Worm (Caenorhabditis elegans) whole organism, L4 larva: ENCODE data around the gene T15H9.5.

Experiments used
- Y105C5A.15 ChIP-seq: fragments of 200-800 bp; sonication (Bioruptor generic); IDR thresholded peaks from 2 replicates; pipeline ENCODE4 v1.3.6; 2022; ENCODE audit warnings: missing genetic modification characterization, missing compliant biosample characterization
- ceh-20 ChIP-seq: fragments of 200-800 bp; sonication (Bioruptor generic); IDR thresholded peaks from 2 replicates; pipeline ENCODE4 v1.3.6; 2022; ENCODE audit warnings: missing genetic modification reagents, missing genetic modification characterization, missing compliant biosample characterization
- ceh-28 ChIP-seq: fragments of 150-350 bp; optimal IDR thresholded peaks from 2 replicates; lab custom pipeline; 2014; ENCODE audit warnings: missing biosample characterization, missing genetic modification reagents, missing genetic modification characterization
- daf-8 ChIP-seq: fragments of 200-800 bp; sonication (Bioruptor generic); IDR thresholded peaks from 2 replicates; pipeline ENCODE4 v1.3.6; 2022; ENCODE audit warnings: missing genetic modification characterization, missing compliant biosample characterization
- fkh-10 ChIP-seq: fragments of 150-350 bp; optimal IDR thresholded peaks from 2 replicates; lab custom pipeline; 2014; ENCODE audit warnings: missing biosample characterization, missing genetic modification reagents, missing genetic modification characterization
- hif-1 ChIP-seq, 2 experiments: sonication (generic microtip); optimal IDR thresholded peaks; 2 replicates each; lab custom pipeline; 2016 to 2017; ENCODE audit warnings: missing compliant biosample characterization in 2 of 2, missing genetic modification characterization in 2 of 2, missing genetic modification reagents in 2 of 2, missing genotype in 2 of 2, mild to moderate bottlenecking in 1 of 2
- jun-1 ChIP-seq: fragments of 150-350 bp; optimal IDR thresholded peaks from 2 replicates; lab custom pipeline; 2014; ENCODE audit warnings: missing biosample characterization, missing genetic modification reagents, missing genetic modification characterization
- nhr-102 ChIP-seq: sonication (generic microtip); optimal IDR thresholded peaks from 2 replicates; lab custom pipeline; 2016; ENCODE audit warnings: mild to moderate bottlenecking, missing genetic modification characterization, moderate library complexity, missing compliant biosample characterization
- nhr-237 ChIP-seq: sonication (generic microtip); optimal IDR thresholded peaks from 2 replicates; lab custom pipeline; 2017; ENCODE audit warnings: missing biosample characterization, missing genetic modification characterization
- nhr-41 ChIP-seq: fragments of 200-800 bp; sonication (Bioruptor generic); IDR thresholded peaks from 2 replicates; pipeline ENCODE4 v1.3.6; 2022; ENCODE audit warnings: missing genetic modification reagents, missing genetic modification characterization, missing compliant biosample characterization
- nhr-77 ChIP-seq: fragments of 150-350 bp; optimal IDR thresholded peaks from 2 replicates; lab custom pipeline; 2014; ENCODE audit warnings: missing biosample characterization, missing genetic modification characterization
- pqm-1 ChIP-seq: sonication (generic microtip); optimal IDR thresholded peaks from 2 replicates; lab custom pipeline; 2017; ENCODE audit warnings: missing biosample characterization, missing genetic modification characterization
- ztf-11 ChIP-seq: fragments of 150-350 bp; optimal IDR thresholded peaks from 2 replicates; lab custom pipeline; 2014; ENCODE audit warnings: missing biosample characterization, missing genetic modification characterization

DNA sequence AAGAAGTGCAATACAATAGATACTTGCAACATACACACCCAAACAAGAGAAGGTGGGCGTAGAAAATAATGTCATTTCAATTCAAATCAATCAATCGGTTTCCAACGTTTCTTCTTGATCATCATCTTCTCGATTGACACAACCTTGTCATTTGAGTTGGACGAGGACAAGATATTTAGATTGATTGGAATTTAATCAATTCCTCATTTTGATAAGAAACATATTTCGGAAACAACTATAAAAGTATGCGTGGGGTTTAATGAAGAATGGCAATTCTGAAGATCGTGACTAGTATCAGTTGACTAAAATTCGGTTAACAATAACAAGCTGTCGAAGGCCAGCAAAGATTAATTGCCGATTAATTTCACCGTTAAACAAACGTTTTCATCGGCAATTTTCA is 9.4 kb upstream of the T15H9.5 start:
- TF ChIP-seq Y105C5A.15 (GFP tag; lab: Robert Waterston, UW) = no peak
- no peak for TF ChIP-seq fkh-10
- TF ChIP-seq nhr-102 (tag; lab: Kevin White, UChicago) = peak; percentile 12
- TF ChIP-seq hif-1 (tag; optimal IDR thresholded peaks at IDR 0.05; lab: Kevin White, UChicago) = no peak
- TF ChIP-seq pqm-1 = no peak
- TF ChIP-seq nhr-41 (GFP tag; lab: Robert Waterston, UW) = no peak
- no peak for TF ChIP-seq jun-1 (tag; lab: Kevin White, UChicago)
- no peak for TF ChIP-seq daf-8
- TF ChIP-seq nhr-237 = no peak
- TF ChIP-seq ztf-11 (tag; lab: Kevin White, UChicago) = no peak
- TF ChIP-seq ceh-20 (GFP tag; lab: Robert Waterston, UW) = 0 out of 2 replicates have a peak, but pooled peaks have one; percentile 32
- no peak for TF ChIP-seq nhr-77 (tag; lab: Kevin White, UChicago)
- no peak for TF ChIP-seq ceh-28
